Worm (Caenorhabditis elegans): Measurements from ENCODE around the gene C33G3.6.

DNA sequence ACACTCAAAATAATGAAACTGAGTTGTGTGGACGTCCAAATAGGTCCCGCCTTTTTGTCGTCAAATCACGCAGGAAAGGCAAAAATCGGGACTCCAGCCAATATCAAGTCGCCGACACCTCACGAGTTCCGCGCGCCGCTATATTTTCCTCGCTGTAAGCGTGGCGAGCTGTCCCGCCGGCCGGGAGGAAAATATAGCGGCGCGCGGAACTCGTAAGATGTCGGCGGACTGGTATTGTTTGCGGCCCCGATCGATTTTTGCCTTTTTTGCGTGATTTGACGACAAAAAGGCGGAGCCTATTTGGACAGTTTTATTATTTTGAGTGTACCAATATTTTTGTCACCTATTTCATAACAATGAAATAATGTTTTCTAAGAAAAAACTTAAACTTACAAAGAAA is 21.4 kb downstream of the C33G3.6 start:
- no peak for TF ChIP-seq ztf-11 (tag; optimal IDR thresholded peaks at IDR 0.05)
- TF ChIP-seq unc-62 (GFP tag; optimal IDR thresholded peaks at IDR 0.05 in 1 of 2), result no peak
- TF ChIP-seq unc-62 (tag; optimal IDR thresholded peaks at IDR 0.05), result no peak
- no peak for TF ChIP-seq zfp-3 (GFP tag; conservative IDR thresholded peaks at IDR 0.05)
- no peak for TF ChIP-seq F10B5.3 (tag; optimal IDR thresholded peaks at IDR 0.05)
- no peak for TF ChIP-seq ama-1 (optimal IDR thresholded peaks at IDR 0.05)
- TF ChIP-seq gei-8 (GFP tag; optimal IDR thresholded peaks at IDR 0.05), result no peak
- TF ChIP-seq nhr-28 (tag; optimal IDR thresholded peaks at IDR 0.05), result no peak
- TF ChIP-seq unc-130 (GFP tag; optimal IDR thresholded peaks at IDR 0.05), result no peak
- TF ChIP-seq fos-1 (tag; optimal IDR thresholded peaks at IDR 0.05), result no peak
- no peak for TF ChIP-seq skn-1 (tag; optimal IDR thresholded peaks at IDR 0.05)

All from whole organism, L4 larva.